Fruit fly (Drosophila melanogaster) Kc167 (cell line): ENCODE measurements around the gene CG5262.

Experiments
- Sin3A ChIP-seq: fragments of >200 bp; optimal IDR thresholded peaks from 2 replicates; lab custom pipeline; 2018; ENCODE audit warnings: missing external identifiers
- h ChIP-seq: fragments of >200 bp; optimal IDR thresholded peaks from 3 replicates; lab custom pipeline; 2018; ENCODE audit warnings: missing external identifiers
- insv ChIP-seq: fragments of >200 bp; optimal IDR thresholded peaks from 3 replicates; lab custom pipeline; 2018; ENCODE audit warnings: missing external identifiers
- psq ChIP-seq: fragments of >200 bp; optimal IDR thresholded peaks from 2 replicates; lab custom pipeline; 2017; ENCODE audit warnings: missing external identifiers
- ttk ChIP-seq: sonication (Bioruptor generic); optimal IDR thresholded peaks from 2 replicates; lab custom pipeline; 2017; ENCODE audit warnings: missing external identifiers

- TF ChIP-seq Sin3A (lab: Kevin White, UChicago) (no peak), ttk (lab: Kevin White, UChicago) (no peak), h (lab: Kevin White, UChicago) (no peak), insv (peak; percentile 92), psq (lab: Kevin White, UChicago) (peak; percentile 89)
These were observed 29.0 kb downstream of the CG5262 start, which contains the start of gene trbl for dm6 chr3L:20401026-20401912.
